Worm (Caenorhabditis elegans) whole organism, late embryonic: ENCODE results near the gene srw-53.

Source experiments
- dmd-4 ChIP-seq: sonication (generic microtip); optimal IDR thresholded peaks from 2 replicates; lab custom pipeline; 2016; ENCODE audit warnings: borderline replicate concordance, missing genetic modification characterization, missing compliant biosample characterization
- eyg-1 ChIP-seq: sonication (generic microtip); optimal IDR thresholded peaks from 2 replicates; lab custom pipeline; 2016; ENCODE audit warnings: missing genotype, missing genetic modification characterization, missing compliant biosample characterization
- mec-3 ChIP-seq: sonication (generic microtip); optimal IDR thresholded peaks from 2 replicates; lab custom pipeline; 2016; ENCODE audit warnings: borderline replicate concordance, missing genetic modification characterization, missing compliant biosample characterization
- nhr-11 ChIP-seq: fragments of 150-350 bp; optimal IDR thresholded peaks from 2 replicates; lab custom pipeline; 2014; ENCODE audit warnings: missing biosample characterization, missing genetic modification characterization
- pag-3 ChIP-seq: sonication (generic microtip); optimal IDR thresholded peaks from 2 replicates; lab custom pipeline; 2016; ENCODE audit warnings: missing compliant biosample characterization, missing genetic modification characterization, borderline replicate concordance
- pat-9 ChIP-seq: fragments of 200-800 bp; sonication (Bioruptor generic); optimal IDR thresholded peaks from 2 replicates; lab custom pipeline; 2018; ENCODE audit warnings: mild to moderate bottlenecking, missing genetic modification characterization, moderate library complexity, missing compliant biosample characterization
- sox-4 ChIP-seq: sonication (generic microtip); optimal IDR thresholded peaks from 2 replicates; lab custom pipeline; 2017; ENCODE audit warnings: mild to moderate bottlenecking, missing genetic modification characterization, inconsistent platforms, missing compliant biosample characterization

DNA sequence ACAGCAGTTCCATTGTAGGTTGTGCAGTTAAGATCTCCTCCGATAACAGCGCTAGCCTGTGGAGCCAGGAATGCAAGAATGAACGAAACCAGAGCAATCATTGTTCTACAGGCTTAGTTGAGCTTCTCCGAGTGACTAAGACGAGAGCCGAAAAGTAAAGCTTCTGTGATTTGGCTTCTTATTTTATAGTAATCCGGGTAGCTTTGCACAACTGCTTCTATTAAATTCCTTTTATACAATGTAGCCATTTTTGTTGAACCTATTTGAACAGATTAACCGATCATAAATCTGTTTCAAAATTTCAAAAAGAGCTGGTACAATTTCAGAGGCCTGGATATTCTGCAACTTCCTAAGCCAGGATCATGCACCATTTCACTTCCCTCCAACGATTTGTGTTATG, 25.8 kb upstream of the srw-53 start, which contains the start of gene F35E8.9:
- TF ChIP-seq nhr-11 (no peak), eyg-1 (no peak), pag-3 (tag; lab: Kevin White, UChicago) (no peak), pat-9 (no peak), dmd-4 (no peak), mec-3 (tag; lab: Kevin White, UChicago) (no peak), sox-4 (tag; lab: Kevin White, UChicago) (no peak)
